Fruit fly (Drosophila melanogaster) whole organism, embryonic: ENCODE results near the gene Gart.
A peak's percentile ranks its signal among the peaks of the same experiment; 100 is the strongest.

Experiments used
- B-H2 ChIP-seq: fragments of 200-800 bp; sonication (Bioruptor generic); optimal IDR thresholded peaks from 2 replicates; lab custom pipeline; 2018; ENCODE audit warnings: missing biosample characterization, mild to moderate bottlenecking, missing genetic modification characterization
- BtbVII ChIP-seq: fragments of 200-800 bp; sonication (Bioruptor generic); optimal IDR thresholded peaks from 3 replicates; lab custom pipeline; 2017; ENCODE audit warnings: missing biosample characterization, mild to moderate bottlenecking, missing genetic modification characterization
- Bteb2 ChIP-seq: fragments of 200-800 bp; sonication (Bioruptor generic); optimal IDR thresholded peaks from 2 replicates; lab custom pipeline; 2016; ENCODE audit warnings: missing biosample characterization, missing genetic modification characterization
- CG10267 ChIP-seq: fragments of 200-800 bp; sonication (Bioruptor generic); optimal IDR thresholded peaks from 2 replicates; lab custom pipeline; 2018; ENCODE audit warnings: missing biosample characterization, mild to moderate bottlenecking, missing genetic modification characterization, moderate library complexity
- CG10274 ChIP-seq: fragments of 200-800 bp; sonication (Bioruptor generic); optimal IDR thresholded peaks from 3 replicates; lab custom pipeline; 2017; ENCODE audit warnings: missing biosample characterization, mild to moderate bottlenecking, missing genetic modification characterization
- CG10462 ChIP-seq: fragments of 200-800 bp; sonication (Bioruptor generic); optimal IDR thresholded peaks from 2 replicates; lab custom pipeline; 2016; ENCODE audit warnings: missing biosample characterization, missing genetic modification characterization
- CG10543 ChIP-seq: fragments of 200-800 bp; sonication (Bioruptor generic); optimal IDR thresholded peaks from 3 replicates; lab custom pipeline; 2017; ENCODE audit warnings: missing biosample characterization, mild to moderate bottlenecking, missing genetic modification characterization, moderate library complexity
- CG10565 ChIP-seq: fragments of 200-800 bp; sonication (Bioruptor generic); optimal IDR thresholded peaks from 3 replicates; lab custom pipeline; 2016; ENCODE audit warnings: missing biosample characterization, mild to moderate bottlenecking, missing genetic modification characterization
- CG10979 ChIP-seq: fragments of 200-800 bp; sonication (Bioruptor generic); optimal IDR thresholded peaks from 2 replicates; lab custom pipeline; 2018; ENCODE audit warnings: missing biosample characterization, mild to moderate bottlenecking, missing genetic modification characterization, moderate library complexity
- CG11723 ChIP-seq: fragments of 200-800 bp; sonication (Bioruptor generic); optimal IDR thresholded peaks from 2 replicates; lab custom pipeline; 2017; ENCODE audit warnings: missing biosample characterization, mild to moderate bottlenecking, missing genetic modification characterization
- CG12942 ChIP-seq: fragments of 200-800 bp; sonication (Bioruptor generic); optimal IDR thresholded peaks from 3 replicates; lab custom pipeline; 2016; ENCODE audit warnings: missing biosample characterization, missing genetic modification characterization
- CG13287 ChIP-seq: fragments of 200-800 bp; sonication (Bioruptor generic); IDR thresholded peaks from 2 replicates; pipeline ENCODE4 v1.3.6; 2022; ENCODE audit warnings: missing biosample characterization, missing genetic modification characterization; ENCODE audit not compliant: partially characterized antibody
- CG13296 ChIP-seq: fragments of 200-800 bp; sonication (Bioruptor generic); optimal IDR thresholded peaks from 3 replicates; lab custom pipeline; 2018; ENCODE audit warnings: missing biosample characterization, mild to moderate bottlenecking, missing genetic modification characterization
- CG13424 ChIP-seq: fragments of 200-800 bp; sonication (Bioruptor generic); optimal IDR thresholded peaks from 2 replicates; lab custom pipeline; 2019; ENCODE audit warnings: missing biosample characterization, mild to moderate bottlenecking, missing genetic modification characterization, moderate library complexity
- CG14441 ChIP-seq: fragments of 200-800 bp; sonication (Bioruptor generic); IDR thresholded peaks from 2 replicates; pipeline ENCODE4 v1.3.6; 2022; ENCODE audit warnings: missing biosample characterization, missing genetic modification characterization
- CG15514 ChIP-seq: fragments of 200-800 bp; sonication (Bioruptor generic); optimal IDR thresholded peaks from 3 replicates; lab custom pipeline; 2017; ENCODE audit warnings: missing biosample characterization, missing genetic modification characterization, mild to moderate bottlenecking, moderate library complexity, missing genetic modification reagents
- CG1603 ChIP-seq: fragments of 200-800 bp; sonication (Bioruptor generic); optimal IDR thresholded peaks from 2 replicates; lab custom pipeline; 2019; ENCODE audit warnings: missing biosample characterization, mild to moderate bottlenecking, missing genetic modification characterization, moderate library complexity
- CG17186 ChIP-seq: fragments of 200-800 bp; sonication (Bioruptor generic); optimal IDR thresholded peaks from 3 replicates; lab custom pipeline; 2017; ENCODE audit warnings: missing biosample characterization, missing genetic modification reagents, missing genetic modification characterization
- CG2116 ChIP-seq: fragments of 200-800 bp; sonication (Bioruptor generic); optimal IDR thresholded peaks from 3 replicates; lab custom pipeline; 2018; ENCODE audit warnings: missing biosample characterization, mild to moderate bottlenecking, missing genetic modification characterization
- CG2889 ChIP-seq: fragments of 200-800 bp; sonication (Bioruptor generic); IDR thresholded peaks from 3 replicates; pipeline ENCODE4 v1.3.6; 2022; ENCODE audit warnings: missing biosample characterization, missing genetic modification characterization
- CG43689 ChIP-seq: fragments of 200-800 bp; sonication (Bioruptor generic); IDR thresholded peaks from 2 replicates; pipeline ENCODE4 v1.3.6; 2022; ENCODE audit warnings: missing biosample characterization, missing genetic modification characterization
- CG6175 ChIP-seq: fragments of 200-800 bp; sonication (Bioruptor generic); IDR thresholded peaks from 3 replicates; pipeline ENCODE4 v1.3.6; 2022; ENCODE audit warnings: missing biosample characterization, missing genetic modification characterization
- CG6272 ChIP-seq: fragments of 200-800 bp; sonication (Bioruptor generic); IDR thresholded peaks from 2 replicates; pipeline ENCODE4 v1.3.6; 2022; ENCODE audit warnings: missing biosample characterization, missing genetic modification characterization
- CG8765 ChIP-seq: fragments of 200-800 bp; sonication (Bioruptor generic); IDR thresholded peaks from 2 replicates; pipeline ENCODE4 v1.3.6; 2022; ENCODE audit warnings: missing biosample characterization, missing genetic modification characterization
- Doc3 ChIP-seq: fragments of 200-800 bp; sonication (Bioruptor generic); IDR thresholded peaks from 3 replicates; pipeline ENCODE4 v1.3.6; 2022; ENCODE audit warnings: missing biosample characterization, missing genetic modification characterization; ENCODE audit not compliant: partially characterized antibody
- Drgx ChIP-seq: fragments of 200-800 bp; sonication (Bioruptor generic); IDR thresholded peaks from 2 replicates; pipeline ENCODE4 v1.3.6; 2022; ENCODE audit warnings: missing biosample characterization, missing genetic modification characterization
- Hr78 ChIP-seq, 2 experiments: fragments of 200-800 bp in 1 of 2; fragments of >200 bp in 1 of 2; sonication (Bioruptor generic) in 1 of 2; optimal IDR thresholded peaks; 2 replicates each; lab custom pipeline; 2017 to 2019; ENCODE audit warnings: missing biosample characterization in 2 of 2, missing genetic modification characterization in 2 of 2, mild to moderate bottlenecking in 1 of 2, moderate library complexity in 1 of 2
- Kr ChIP-seq: fragments of 200-800 bp; sonication (Bioruptor generic); optimal IDR thresholded peaks from 2 replicates; lab custom pipeline; 2017; ENCODE audit warnings: missing biosample characterization, mild to moderate bottlenecking, missing genetic modification characterization
- MBD-R2 ChIP-seq: fragments of 200-800 bp; sonication (Bioruptor generic); IDR thresholded peaks from 2 replicates; pipeline ENCODE4 v1.3.6; 2022; ENCODE audit warnings: missing biosample characterization, missing genetic modification characterization
- Max ChIP-seq: fragments of 200-800 bp; sonication (Bioruptor generic); optimal IDR thresholded peaks from 2 replicates; lab custom pipeline; 2016; ENCODE audit warnings: missing biosample characterization, mild to moderate bottlenecking, missing genetic modification characterization
- NK7.1 ChIP-seq: fragments of 200-800 bp; sonication (Bioruptor generic); optimal IDR thresholded peaks from 3 replicates; lab custom pipeline; 2016; ENCODE audit warnings: missing biosample characterization, missing genetic modification characterization
- PHDP ChIP-seq: fragments of 200-800 bp; sonication (Bioruptor generic); optimal IDR thresholded peaks from 3 replicates; lab custom pipeline; 2018; ENCODE audit warnings: missing biosample characterization, mild to moderate bottlenecking, missing genetic modification characterization, moderate library complexity
- Tbp ChIP-seq: fragments of >200 bp; optimal IDR thresholded peaks from 2 replicates; lab custom pipeline; 2018; ENCODE audit warnings: missing biosample characterization, missing genetic modification characterization
- al ChIP-seq: fragments of 200-800 bp; sonication (Bioruptor generic); IDR thresholded peaks from 2 replicates; pipeline ENCODE4 v1.3.6; 2022; ENCODE audit warnings: missing biosample characterization, missing genetic modification characterization
- ara ChIP-seq: fragments of 200-800 bp; sonication (Bioruptor generic); IDR thresholded peaks from 2 replicates; pipeline ENCODE4 v1.3.6; 2022; ENCODE audit warnings: missing biosample characterization, missing genetic modification characterization
- ato ChIP-seq: fragments of 200-800 bp; sonication (Bioruptor generic); IDR thresholded peaks from 2 replicates; pipeline ENCODE4 v1.3.6; 2022; ENCODE audit warnings: missing biosample characterization, missing genetic modification characterization; ENCODE audit not compliant: partially characterized antibody
- bab2 ChIP-seq: fragments of 200-800 bp; sonication (Bioruptor generic); optimal IDR thresholded peaks from 2 replicates; lab custom pipeline; 2016; ENCODE audit warnings: missing biosample characterization, missing genetic modification characterization
- cato ChIP-seq: fragments of 200-800 bp; sonication (Bioruptor generic); optimal IDR thresholded peaks from 2 replicates; lab custom pipeline; 2016; ENCODE audit warnings: missing biosample characterization, missing genetic modification characterization, borderline replicate concordance
- crp ChIP-seq, 2 experiments: fragments of 200-800 bp; sonication (Bioruptor generic); optimal IDR thresholded peaks; 2 replicates in 1 of 2; 3 replicates in 1 of 2; lab custom pipeline; 2017; ENCODE audit warnings: missing biosample characterization in 2 of 2, missing genetic modification characterization in 2 of 2, mild to moderate bottlenecking in 1 of 2, moderate library complexity in 1 of 2
- dimm ChIP-seq: fragments of 200-800 bp; sonication (Bioruptor generic); IDR thresholded peaks from 2 replicates; pipeline ENCODE4 v1.3.6; 2022; ENCODE audit warnings: missing biosample characterization, missing genetic modification characterization
- dmrt11E ChIP-seq: fragments of 200-800 bp; sonication (Bioruptor generic); optimal IDR thresholded peaks from 3 replicates; lab custom pipeline; 2018; ENCODE audit warnings: missing biosample characterization, mild to moderate bottlenecking, missing genetic modification characterization, moderate library complexity
- gce ChIP-seq: fragments of 200-800 bp; sonication (Bioruptor generic); IDR thresholded peaks from 3 replicates; pipeline ENCODE4 v1.3.6; 2022; ENCODE audit warnings: missing biosample characterization, missing genetic modification characterization
- odd ChIP-seq: fragments of 200-800 bp; sonication (Bioruptor generic); optimal IDR thresholded peaks from 2 replicates; lab custom pipeline; 2017; ENCODE audit warnings: missing biosample characterization, mild to moderate bottlenecking, missing genetic modification characterization
- onecut ChIP-seq: fragments of 200-800 bp; sonication (Bioruptor generic); IDR thresholded peaks from 2 replicates; pipeline ENCODE4 v1.3.6; 2022; ENCODE audit warnings: missing biosample characterization, missing genetic modification characterization
- pb ChIP-seq: fragments of 200-800 bp; sonication (Bioruptor generic); optimal IDR thresholded peaks from 3 replicates; lab custom pipeline; 2016; ENCODE audit warnings: missing biosample characterization, missing genetic modification characterization
- peb ChIP-seq: fragments of 200-800 bp; sonication (Bioruptor generic); IDR thresholded peaks from 2 replicates; pipeline ENCODE4 v1.3.6; 2022; ENCODE audit warnings: missing biosample characterization, missing genetic modification characterization
- repo ChIP-seq: fragments of 200-800 bp; sonication (Bioruptor generic); optimal IDR thresholded peaks from 2 replicates; lab custom pipeline; 2016; ENCODE audit warnings: missing biosample characterization, missing genetic modification characterization
- sisA ChIP-seq: fragments of 200-800 bp; sonication (Bioruptor generic); IDR thresholded peaks from 2 replicates; pipeline ENCODE4 v1.3.6; 2022; ENCODE audit warnings: missing biosample characterization, missing genetic modification characterization
- tll ChIP-seq, 2 experiments: fragments of 200-800 bp in 1 of 2; fragments of >200 bp in 1 of 2; sonication (Bioruptor generic) in 1 of 2; optimal IDR thresholded peaks; 2 replicates each; lab custom pipeline; 2017 to 2019; ENCODE audit warnings: missing biosample characterization in 2 of 2, missing genetic modification characterization in 2 of 2, mild to moderate bottlenecking in 1 of 2, moderate library complexity in 1 of 2

Gart gene

dm6 chr2L:7049009-7049647, 25.4 kb upstream of the Gart start (continued):
- TF ChIP-seq CG13296 (GFP tag; lab: Kevin White, UChicago) (peak; percentile 60), CG10267 (no peak), CG11723 (GFP tag; lab: Kevin White, UChicago) (no peak), Kr (GFP tag; lab: Kevin White, UChicago) (no peak), CG6175 (no peak), onecut (GFP tag; lab: Robert Waterston, UW) (peak; percentile 44), Max (GFP tag; lab: Kevin White, UChicago) (no peak), CG14441 (GFP tag; lab: Robert Waterston, UW) (no peak), Bteb2 (no peak), CG10462 (GFP tag; lab: Kevin White, UChicago) (no peak), Doc3 (peak; percentile 80), cato (GFP tag; lab: Kevin White, UChicago) (no peak), Drgx (GFP tag; lab: Robert Waterston, UW) (0 out of 2 replicates have a peak, but pooled peaks have one; percentile 36), ara (GFP tag; lab: Robert Waterston, UW) (no peak; the same call in 1 of the 2 replicates), CG12942 (GFP tag; lab: Kevin White, UChicago) (no peak), BtbVII (GFP tag; lab: Kevin White, UChicago) (peak; percentile 71), bab2 (GFP tag; lab: Kevin White, UChicago) (no peak), CG1603 (tag; lab: Kevin White, UChicago) (peak; percentile 8), sisA (peak; percentile 32; the same call in 1 of the 2 replicates), NK7.1 (no peak), CG2116 (GFP tag; lab: Kevin White, UChicago) (no peak), CG2889 (GFP tag; lab: Robert Waterston, UW) (no peak), CG43689 (GFP tag; lab: Robert Waterston, UW) (no peak), ato (peak; percentile 100), peb (GFP tag; lab: Robert Waterston, UW) (no peak), pb (GFP tag; lab: Kevin White, UChicago) (no peak), CG10565 (no peak), dimm (no peak), crp (GFP tag; optimal IDR thresholded peaks at IDR 0.05; lab: Kevin White, UChicago) (no peak), CG10274 (GFP tag; lab: Kevin White, UChicago) (no peak), CG8765 (peak; percentile 18; the same call in 1 of the 2 replicates), PHDP (no peak), CG17186 (GFP tag; lab: Kevin White, UChicago) (no peak), tll (GFP tag; optimal IDR thresholded peaks at IDR 0.05; lab: Kevin White, UChicago) (no peak), CG10979 (tag; lab: Kevin White, UChicago) (no peak), CG15514 (GFP tag; lab: Kevin White, UChicago) (peak; percentile 19), CG10543 (GFP tag; lab: Kevin White, UChicago) (peak; percentile 2), al (no peak), gce (no peak), CG13287 (peak; percentile 84), repo (GFP tag; lab: Kevin White, UChicago) (no peak), Hr78 (GFP tag; optimal IDR thresholded peaks at IDR 0.05; lab: Kevin White, UChicago) (peak in 1 of 2 experiments; percentile 7), Tbp (GFP tag; lab: Kevin White, UChicago) (no peak), CG6272 (no peak), dmrt11E (tag; lab: Kevin White, UChicago) (peak; percentile 15), MBD-R2 (GFP tag; lab: Robert Waterston, UW) (peak; percentile 17; the same call in 1 of the 2 replicates), B-H2 (no peak), CG13424 (no peak), odd (peak; percentile 15)
